Worm (Caenorhabditis elegans) whole organism, L3 larva: ENCODE results near the gene W02A2.9.

Source experiments
- ZK546.5 ChIP-seq: sonication (generic microtip); optimal IDR thresholded peaks from 2 replicates; lab custom pipeline; 2017; ENCODE audit warnings: missing biosample characterization, missing genetic modification characterization
- ceh-16 ChIP-seq: sonication (generic microtip); optimal IDR thresholded peaks from 2 replicates; lab custom pipeline; 2017; ENCODE audit warnings: missing biosample characterization, missing genetic modification characterization
- egl-27 ChIP-seq: sonication (generic microtip); optimal IDR thresholded peaks from 4 replicates; lab custom pipeline; 2017; ENCODE audit warnings: missing biosample characterization, missing genetic modification reagents, missing genetic modification characterization
- mdl-1 ChIP-seq: fragments of 150-350 bp; optimal IDR thresholded peaks from 2 replicates; lab custom pipeline; 2014; ENCODE audit warnings: missing biosample characterization, missing genetic modification characterization
- pha-4 ChIP-seq: fragments of 150-350 bp; optimal IDR thresholded peaks from 2 replicates; lab custom pipeline; 2014; ENCODE audit warnings: missing biosample characterization, missing genetic modification reagents, missing genetic modification characterization
- unc-62 ChIP-seq: fragments of 150-350 bp; sonication (generic microtip); optimal IDR thresholded peaks from 4 replicates; lab custom pipeline; 2014; ENCODE audit warnings: missing biosample characterization, missing genetic modification reagents, missing genetic modification characterization
- ztf-4 ChIP-seq: fragments of 150-350 bp; optimal IDR thresholded peaks from 2 replicates; lab custom pipeline; 2014; ENCODE audit warnings: missing biosample characterization, missing genetic modification characterization

ce11 chrIV:13390770-13391169 lies 43.3 kb downstream of the W02A2.9 start:
- TF ChIP-seq ceh-16 (tag; lab: Kevin White, UChicago): no peak
- no peak for TF ChIP-seq ZK546.5
- TF ChIP-seq mdl-1 (tag; lab: Kevin White, UChicago): no peak
- no peak for TF ChIP-seq egl-27
- TF ChIP-seq unc-62: no peak
- no peak for TF ChIP-seq ztf-4 (tag; lab: Kevin White, UChicago)
- no peak for TF ChIP-seq pha-4 (tag; lab: Kevin White, UChicago)
